Fruit fly (Drosophila melanogaster) whole organism, embryonic: ENCODE measurements around the gene Wwox.

Experiments
- B-H1 ChIP-seq: fragments of 200-800 bp; sonication (Bioruptor generic); IDR thresholded peaks from 3 replicates; pipeline ENCODE4 v1.3.6; 2022; ENCODE audit warnings: missing biosample characterization, missing genetic modification characterization
- CG11504 ChIP-seq: fragments of 200-800 bp; sonication (Bioruptor generic); optimal IDR thresholded peaks from 3 replicates; lab custom pipeline; 2019; ENCODE audit warnings: missing biosample characterization, mild to moderate bottlenecking, missing genetic modification characterization, moderate library complexity
- CG11560 ChIP-seq: fragments of 200-800 bp; sonication (Bioruptor generic); IDR thresholded peaks from 3 replicates; pipeline ENCODE4 v1.3.6; 2022; ENCODE audit warnings: missing biosample characterization, missing genetic modification characterization
- CG12104 ChIP-seq: fragments of 200-800 bp; sonication (Bioruptor generic); optimal IDR thresholded peaks from 3 replicates; lab custom pipeline; 2016; ENCODE audit warnings: missing biosample characterization, missing genetic modification characterization
- CG12219 ChIP-seq: fragments of 200-800 bp; sonication (Bioruptor generic); optimal IDR thresholded peaks from 3 replicates; lab custom pipeline; 2018; ENCODE audit warnings: missing biosample characterization, mild to moderate bottlenecking, missing genetic modification characterization
- CG12744 ChIP-seq: fragments of 200-800 bp; sonication (Bioruptor generic); optimal IDR thresholded peaks from 2 replicates; lab custom pipeline; 2016; ENCODE audit warnings: missing biosample characterization, missing genetic modification characterization
- CG15011 ChIP-seq: fragments of 200-800 bp; sonication (Bioruptor generic); optimal IDR thresholded peaks from 3 replicates; lab custom pipeline; 2018; ENCODE audit warnings: missing biosample characterization, mild to moderate bottlenecking, missing genetic modification characterization
- CG17328 ChIP-seq: fragments of 200-800 bp; sonication (Bioruptor generic); IDR thresholded peaks from 2 replicates; pipeline ENCODE4 v1.3.6; 2022; ENCODE audit warnings: missing biosample characterization, missing genetic modification characterization
- CG18011 ChIP-seq: fragments of 200-800 bp; sonication (Bioruptor generic); optimal IDR thresholded peaks from 2 replicates; lab custom pipeline; 2017; ENCODE audit warnings: missing biosample characterization, missing genetic modification characterization, mild to moderate bottlenecking, moderate library complexity, missing genotype
- CG1832 ChIP-seq: fragments of 200-800 bp; sonication (Bioruptor generic); optimal IDR thresholded peaks from 2 replicates; lab custom pipeline; 2017; ENCODE audit warnings: missing biosample characterization, mild to moderate bottlenecking, missing genetic modification characterization, inconsistent platforms
- CG2120 ChIP-seq: fragments of 200-800 bp; sonication (Bioruptor generic); optimal IDR thresholded peaks from 3 replicates; lab custom pipeline; 2016; ENCODE audit warnings: missing biosample characterization, missing genetic modification characterization
- CG2678 ChIP-seq: fragments of 200-800 bp; sonication (Bioruptor generic); optimal IDR thresholded peaks from 3 replicates; lab custom pipeline; 2019; ENCODE audit warnings: missing biosample characterization, mild to moderate bottlenecking, missing genetic modification characterization, moderate library complexity
- CG30020 ChIP-seq: fragments of 200-800 bp; optimal IDR thresholded peaks from 2 replicates; lab custom pipeline; 2019; ENCODE audit warnings: missing biosample characterization, mild to moderate bottlenecking, missing genetic modification characterization, moderate library complexity
- CG31441 ChIP-seq: fragments of 200-800 bp; sonication (Bioruptor generic); IDR thresholded peaks from 2 replicates; pipeline ENCODE4 v1.3.6; 2022; ENCODE audit warnings: missing biosample characterization, missing genetic modification characterization
- CG32772 ChIP-seq: fragments of 200-800 bp; sonication (Bioruptor generic); IDR thresholded peaks from 2 replicates; pipeline ENCODE4 v1.3.6; 2022; ENCODE audit warnings: missing biosample characterization, missing genetic modification characterization
- CG7556 ChIP-seq: fragments of 200-800 bp; sonication (Bioruptor generic); optimal IDR thresholded peaks from 2 replicates; lab custom pipeline; 2017; ENCODE audit warnings: missing biosample characterization, mild to moderate bottlenecking, missing genetic modification characterization
- CG8290 ChIP-seq, 3 experiments: fragments of 200-800 bp; sonication (Bioruptor generic); optimal IDR thresholded peaks; 2 replicates each; lab custom pipeline; 2016 to 2019; ENCODE audit warnings: missing biosample characterization in 3 of 3, missing genetic modification characterization in 3 of 3, mild to moderate bottlenecking in 2 of 3, moderate library complexity in 1 of 3
- CG9609 ChIP-seq: fragments of 200-800 bp; sonication (Bioruptor generic); optimal IDR thresholded peaks from 3 replicates; lab custom pipeline; 2016; ENCODE audit warnings: missing biosample characterization, missing genetic modification characterization
- CG9727 ChIP-seq: fragments of 200-800 bp; sonication (Bioruptor generic); optimal IDR thresholded peaks from 3 replicates; lab custom pipeline; 2017; ENCODE audit warnings: missing biosample characterization, mild to moderate bottlenecking, missing genetic modification characterization
- CHES-1-like ChIP-seq: fragments of 200-800 bp; sonication (Bioruptor generic); optimal IDR thresholded peaks from 2 replicates; lab custom pipeline; 2016; ENCODE audit warnings: missing biosample characterization, missing genetic modification characterization
- Chrac-16 ChIP-seq: fragments of 200-800 bp; sonication (Bioruptor generic); optimal IDR thresholded peaks from 3 replicates; lab custom pipeline; 2016; ENCODE audit warnings: missing biosample characterization, missing genetic modification characterization
- CkIIα-i1 ChIP-seq: fragments of 200-800 bp; sonication (Bioruptor generic); IDR thresholded peaks from 2 replicates; pipeline ENCODE4 v1.3.6; 2022; ENCODE audit warnings: missing biosample characterization, missing genetic modification characterization
- Dip3 ChIP-seq: fragments of 200-800 bp; sonication (Bioruptor generic); optimal IDR thresholded peaks from 3 replicates; lab custom pipeline; 2016; ENCODE audit warnings: missing biosample characterization, missing genetic modification characterization
- Doc3 ChIP-seq: fragments of 200-800 bp; sonication (Bioruptor generic); IDR thresholded peaks from 3 replicates; pipeline ENCODE4 v1.3.6; 2022; ENCODE audit warnings: missing biosample characterization, missing genetic modification characterization; ENCODE audit not compliant: partially characterized antibody
- Fer1 ChIP-seq: fragments of 200-800 bp; sonication (Bioruptor generic); optimal IDR thresholded peaks from 2 replicates; lab custom pipeline; 2017; ENCODE audit warnings: missing biosample characterization, mild to moderate bottlenecking, missing genetic modification characterization
- Fer3 ChIP-seq: fragments of 200-800 bp; sonication (Bioruptor generic); optimal IDR thresholded peaks from 2 replicates; lab custom pipeline; 2018; ENCODE audit warnings: missing biosample characterization, mild to moderate bottlenecking, missing genetic modification characterization, moderate library complexity
- Gsc ChIP-seq: fragments of 200-800 bp; sonication (Bioruptor generic); IDR thresholded peaks from 2 replicates; pipeline ENCODE4 v1.3.6; 2022; ENCODE audit warnings: missing biosample characterization, missing genetic modification characterization
- Hr51 ChIP-seq, 2 experiments: fragments of 200-800 bp; sonication (Bioruptor generic); optimal IDR thresholded peaks; 2 replicates in 1 of 2; 3 replicates in 1 of 2; lab custom pipeline; 2016 to 2018; ENCODE audit warnings: missing biosample characterization in 2 of 2, missing genetic modification characterization in 2 of 2, mild to moderate bottlenecking in 1 of 2, moderate library complexity in 1 of 2
- Kr ChIP-seq: fragments of 200-800 bp; sonication (Bioruptor generic); optimal IDR thresholded peaks from 2 replicates; lab custom pipeline; 2017; ENCODE audit warnings: missing biosample characterization, mild to moderate bottlenecking, missing genetic modification characterization
- Myb ChIP-seq: fragments of 200-800 bp; sonication (Bioruptor generic); optimal IDR thresholded peaks from 2 replicates; lab custom pipeline; 2016; ENCODE audit warnings: missing biosample characterization, missing genetic modification characterization
- NfI ChIP-seq: fragments of 200-800 bp; sonication (Bioruptor generic); optimal IDR thresholded peaks from 3 replicates; lab custom pipeline; 2018; ENCODE audit warnings: missing biosample characterization, mild to moderate bottlenecking, missing genetic modification characterization, moderate library complexity
- ato ChIP-seq: fragments of 200-800 bp; sonication (Bioruptor generic); IDR thresholded peaks from 2 replicates; pipeline ENCODE4 v1.3.6; 2022; ENCODE audit warnings: missing biosample characterization, missing genetic modification characterization; ENCODE audit not compliant: partially characterized antibody
- cas ChIP-seq: fragments of 200-800 bp; sonication (Bioruptor generic); IDR thresholded peaks from 2 replicates; pipeline ENCODE4 v1.3.6; 2022; ENCODE audit warnings: missing biosample characterization, missing genetic modification characterization
- cato ChIP-seq: fragments of 200-800 bp; sonication (Bioruptor generic); optimal IDR thresholded peaks from 2 replicates; lab custom pipeline; 2016; ENCODE audit warnings: missing biosample characterization, missing genetic modification characterization, borderline replicate concordance
- cwo ChIP-seq: fragments of 200-800 bp; sonication (Bioruptor generic); optimal IDR thresholded peaks from 3 replicates; lab custom pipeline; 2017; ENCODE audit warnings: missing biosample characterization, missing genetic modification characterization, mild to moderate bottlenecking, moderate library complexity, missing genetic modification reagents
- dimm ChIP-seq: fragments of 200-800 bp; sonication (Bioruptor generic); IDR thresholded peaks from 2 replicates; pipeline ENCODE4 v1.3.6; 2022; ENCODE audit warnings: missing biosample characterization, missing genetic modification characterization
- dmrt99B ChIP-seq: fragments of 200-800 bp; sonication (Bioruptor generic); optimal IDR thresholded peaks from 2 replicates; lab custom pipeline; 2018; ENCODE audit warnings: missing biosample characterization, mild to moderate bottlenecking, missing genetic modification characterization, moderate library complexity
- esg ChIP-seq: fragments of 200-800 bp; sonication (Bioruptor generic); conservative IDR thresholded peaks from 2 replicates; pipeline ENCODE4 v1.3.6; 2022; ENCODE audit warnings: missing biosample characterization, missing genetic modification characterization
- fru ChIP-seq: fragments of >200 bp; optimal IDR thresholded peaks from 2 replicates; lab custom pipeline; 2017
- h ChIP-seq: fragments of >200 bp; optimal IDR thresholded peaks from 2 replicates; lab custom pipeline; 2017
- knrl ChIP-seq: fragments of 200-800 bp; sonication (Bioruptor generic); IDR thresholded peaks from 3 replicates; pipeline ENCODE4 v1.3.6; 2022; ENCODE audit warnings: missing biosample characterization, missing genetic modification characterization; ENCODE audit not compliant: partially characterized antibody
- lmd ChIP-seq: fragments of 200-800 bp; sonication (Bioruptor generic); IDR thresholded peaks from 2 replicates; pipeline ENCODE4 v1.3.6; 2022; ENCODE audit warnings: missing biosample characterization, missing genetic modification characterization
- lola ChIP-seq, 3 experiments: fragments of >200 bp in 2 of 3; fragments of 200-800 bp in 1 of 3; sonication (Bioruptor generic) in 1 of 3; optimal IDR thresholded peaks; 2 replicates each; lab custom pipeline; 2017 to 2019; ENCODE audit warnings: missing biosample characterization in 3 of 3, missing genetic modification characterization in 3 of 3, mild to moderate bottlenecking in 1 of 3, moderate library complexity in 1 of 3
- mirr ChIP-seq: fragments of 200-800 bp; sonication (Bioruptor generic); optimal IDR thresholded peaks from 3 replicates; lab custom pipeline; 2018; ENCODE audit warnings: missing biosample characterization, mild to moderate bottlenecking, missing genetic modification characterization
- pb ChIP-seq: fragments of 200-800 bp; sonication (Bioruptor generic); optimal IDR thresholded peaks from 3 replicates; lab custom pipeline; 2016; ENCODE audit warnings: missing biosample characterization, missing genetic modification characterization
- pzg ChIP-seq: fragments of 200-800 bp; sonication (Bioruptor generic); optimal IDR thresholded peaks from 3 replicates; lab custom pipeline; 2018; ENCODE audit warnings: missing biosample characterization, mild to moderate bottlenecking, missing genetic modification characterization, moderate library complexity
- sens ChIP-seq: fragments of 200-800 bp; sonication (Bioruptor generic); peaks from one replicate; lab custom pipeline; 2016; ENCODE audit warnings: missing biosample characterization, missing genetic modification characterization
- ssp ChIP-seq: fragments of 200-800 bp; sonication (Bioruptor generic); IDR thresholded peaks from 2 replicates; pipeline ENCODE4 v1.3.6; 2022; ENCODE audit warnings: missing biosample characterization, missing genetic modification characterization
- sug ChIP-seq: fragments of 200-800 bp; optimal IDR thresholded peaks from 2 replicates; lab custom pipeline; 2019; ENCODE audit warnings: missing biosample characterization, mild to moderate bottlenecking, missing genetic modification characterization, moderate library complexity
- unc-4 ChIP-seq: fragments of 200-800 bp; sonication (Bioruptor generic); IDR thresholded peaks from 2 replicates; pipeline ENCODE4 v1.3.6; 2022; ENCODE audit warnings: missing biosample characterization, missing genetic modification characterization; ENCODE audit not compliant: partially characterized antibody
- wor ChIP-seq: fragments of 200-800 bp; sonication (Bioruptor generic); IDR thresholded peaks from 2 replicates; pipeline ENCODE4 v1.3.6; 2022; ENCODE audit warnings: missing biosample characterization, missing genetic modification characterization

Wwox gene

dm6 chr2L:7991951-7992350, 12.1 kb downstream of the Wwox start (continued):
- TF ChIP-seq CG30020 (tag; lab: Kevin White, UChicago) (no peak), ssp (no peak), cas (GFP tag; lab: Robert Waterston, UW) (no peak), cato (no peak), B-H1 (GFP tag; lab: Robert Waterston, UW) (no peak), Myb (no peak), CG9727 (GFP tag; lab: Kevin White, UChicago) (no peak), Chrac-16 (GFP tag; lab: Kevin White, UChicago) (peak; percentile 32), CHES-1-like (GFP tag; lab: Kevin White, UChicago) (no peak), CG9609 (GFP tag; lab: Kevin White, UChicago) (no peak), unc-4 (GFP tag; lab: Robert Waterston, UW) (no peak), sug (tag; lab: Kevin White, UChicago) (no peak), Doc3 (no peak), lmd (0 out of 2 replicates have a peak, but pooled peaks have one; percentile 29), wor (GFP tag; lab: Robert Waterston, UW) (no peak), esg (no peak), CG15011 (GFP tag; lab: Kevin White, UChicago) (no peak), CG2120 (GFP tag; lab: Kevin White, UChicago) (peak; percentile 57), Fer1 (GFP tag; lab: Kevin White, UChicago) (no peak), ato (no peak), Dip3 (GFP tag; lab: Kevin White, UChicago) (no peak), NfI (GFP tag; lab: Kevin White, UChicago) (peak; percentile 28), CG12104 (no peak), pzg (no peak), Hr51 (GFP tag; optimal IDR thresholded peaks at IDR 0.05; lab: Kevin White, UChicago) (peak in 1 of 2 experiments; percentile 38), fru (no peak), CG11504 (tag; lab: Kevin White, UChicago) (peak; percentile 43), Fer3 (peak; percentile 40), CG2678 (tag; lab: Kevin White, UChicago) (peak; percentile 48), Kr (GFP tag; lab: Kevin White, UChicago) (no peak), CG31441 (GFP tag; lab: Robert Waterston, UW) (no peak), h (lab: Kevin White, UChicago) (no peak), dmrt99B (tag; lab: Kevin White, UChicago) (peak; percentile 18), CG12744 (GFP tag; lab: Kevin White, UChicago) (peak; percentile 13), cwo (GFP tag; lab: Kevin White, UChicago) (no peak), CG32772 (GFP tag; lab: Robert Waterston, UW) (no peak), CkIIα-i1 (no peak), sens (GFP tag; lab: Kevin White, UChicago) (peak; percentile 77), mirr (GFP tag; lab: Kevin White, UChicago) (no peak), lola (GFP tag; optimal IDR thresholded peaks at IDR 0.05; lab: Kevin White, UChicago) (no peak), CG17328 (GFP tag; lab: Robert Waterston, UW) (peak; percentile 17; the same call in 1 of the 2 replicates), CG8290 (GFP tag; optimal IDR thresholded peaks at IDR 0.05; lab: Kevin White, UChicago) (no peak), CG8290 (tag; optimal IDR thresholded peaks at IDR 0.05; lab: Kevin White, UChicago) (peak in 1 of 2 experiments; percentile 11), CG18011 (GFP tag; lab: Kevin White, UChicago) (no peak), CG12219 (GFP tag; lab: Kevin White, UChicago) (peak; percentile 9), pb (no peak), dimm (no peak), CG11560 (tag; lab: Robert Waterston, UW) (0 out of 3 replicates have a peak, but pooled peaks have one; percentile 18), CG7556 (peak; percentile 3), Gsc (no peak), knrl (GFP tag; lab: Robert Waterston, UW) (no peak), CG1832 (GFP tag; lab: Kevin White, UChicago) (no peak)
